Fruit fly (Drosophila melanogaster): Measurements from ENCODE around the gene Cht7.

Gene Cht7

DNA sequence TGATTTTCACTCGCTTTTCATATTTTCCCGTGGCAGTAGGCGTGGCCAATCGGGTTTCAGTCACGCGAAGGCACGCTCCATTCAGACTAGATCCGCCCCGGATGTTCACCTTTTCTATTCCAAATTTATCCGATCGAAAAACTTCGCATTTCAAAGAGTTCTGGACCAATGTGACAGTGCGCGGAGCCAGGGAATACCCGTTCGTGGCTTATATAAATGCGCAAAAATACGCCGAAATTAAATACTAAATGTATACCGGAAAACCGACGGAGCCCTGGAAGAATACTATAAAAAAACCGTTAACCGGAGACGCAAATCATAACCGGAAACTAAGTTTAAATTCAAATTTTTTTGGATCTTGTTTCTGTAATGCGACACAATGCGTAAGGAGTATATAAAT lies 20.8 kb upstream of the Cht7 start, which contains the start of gene promL (continued):
- TF ChIP-seq CG1233 (GFP tag; optimal IDR thresholded peaks at IDR 0.05) (peak; percentile 53), tx (GFP tag; optimal IDR thresholded peaks at IDR 0.05) (no peak), nom (GFP tag; optimal IDR thresholded peaks at IDR 0.05) (peak; percentile 66), CG17829 (tag; optimal IDR thresholded peaks at IDR 0.05) (peak; percentile 75), so (GFP tag; IDR thresholded peaks at IDR 0.05) (no peak), D19B (GFP tag; optimal IDR thresholded peaks at IDR 0.05) (peak; percentile 33), bowl (GFP tag; IDR thresholded peaks at IDR 0.05) (no peak), toy (GFP tag; IDR thresholded peaks at IDR 0.05) (no peak), sob (GFP tag; IDR thresholded peaks at IDR 0.05) (peak; percentile 47; the same call in 1 of the 2 replicates), dmrt11E (tag; optimal IDR thresholded peaks at IDR 0.05) (peak; percentile 40), CG11247 (GFP tag; IDR thresholded peaks at IDR 0.05) (0 out of 2 replicates have a peak, but pooled peaks have one; percentile 24), lbe (GFP tag; optimal IDR thresholded peaks at IDR 0.05) (peak; percentile 54), CG11398 (GFP tag; optimal IDR thresholded peaks at IDR 0.05) (peak; percentile 51), h (optimal IDR thresholded peaks at IDR 0.05) (no peak), HHEX (GFP tag; optimal IDR thresholded peaks at IDR 0.05) (peak; percentile 69), Hey (tag; optimal IDR thresholded peaks at IDR 0.05) (peak; percentile 16), CG31224 (GFP tag; IDR thresholded peaks at IDR 0.05) (no peak), CG9215 (GFP tag; IDR thresholded peaks at IDR 0.05) (no peak), Myb (GFP tag; optimal IDR thresholded peaks at IDR 0.05) (peak; percentile 99), bab2 (GFP tag; optimal IDR thresholded peaks at IDR 0.05) (peak; percentile 20), CG17186 (GFP tag; optimal IDR thresholded peaks at IDR 0.05) (peak; percentile 77), CG1832 (GFP tag; optimal IDR thresholded peaks at IDR 0.05) (no peak), CHES-1-like (GFP tag; optimal IDR thresholded peaks at IDR 0.05) (peak; percentile 61), CoRest (tag; optimal IDR thresholded peaks at IDR 0.05) (peak; percentile 86), shn (GFP tag; optimal IDR thresholded peaks at IDR 0.05) (peak; percentile 8), hth (optimal IDR thresholded peaks at IDR 0.05) (no peak), dpn (GFP tag; optimal IDR thresholded peaks at IDR 0.05) (peak in 1 of 2 experiments; percentile 43), CG13287 (GFP tag; IDR thresholded peaks at IDR 0.05; ENCODE audit: partially characterized antibody) (peak; percentile 44; the same call in 1 of the 2 replicates), Optix (GFP tag; IDR thresholded peaks at IDR 0.05) (no peak), tll (GFP tag; optimal IDR thresholded peaks at IDR 0.05) (no peak), CG9727 (GFP tag; optimal IDR thresholded peaks at IDR 0.05) (peak; percentile 48), CG15269 (tag; optimal IDR thresholded peaks at IDR 0.05) (peak; percentile 51), CG1602 (GFP tag; optimal IDR thresholded peaks at IDR 0.05) (no peak), Tbp (GFP tag; optimal IDR thresholded peaks at IDR 0.05) (no peak), CG12155 (GFP tag; optimal IDR thresholded peaks at IDR 0.05) (no peak), CG14014 (GFP tag; IDR thresholded peaks at IDR 0.05) (peak; percentile 33; the same call in 1 of the 2 replicates), CG2875 (GFP tag; optimal IDR thresholded peaks at IDR 0.05) (peak; percentile 25), gcm2 (GFP tag; optimal IDR thresholded peaks at IDR 0.05) (no peak), grau (tag; optimal IDR thresholded peaks at IDR 0.05) (peak; percentile 50), jigr1 (GFP tag; IDR thresholded peaks at IDR 0.05) (no peak), CG11504 (tag; optimal IDR thresholded peaks at IDR 0.05) (peak; percentile 72), CG13775 (GFP tag; optimal IDR thresholded peaks at IDR 0.05) (peak; percentile 66), Atf6 (GFP tag; IDR thresholded peaks at IDR 0.05) (no peak), HLHmδ (GFP tag; optimal IDR thresholded peaks at IDR 0.05) (no peak), HmgZ (tag; optimal IDR thresholded peaks at IDR 0.05) (peak; percentile 80), Nf-YA (GFP tag; IDR thresholded peaks at IDR 0.05) (no peak), CG15073 (GFP tag; optimal IDR thresholded peaks at IDR 0.05) (no peak), CG6689 (GFP tag; IDR thresholded peaks at IDR 0.05) (no peak), slbo (GFP tag; IDR thresholded peaks at IDR 0.05) (no peak), her (GFP tag; optimal IDR thresholded peaks at IDR 0.05) (no peak), CG14441 (GFP tag; IDR thresholded peaks at IDR 0.05) (no peak), dm (GFP tag; optimal IDR thresholded peaks at IDR 0.05) (peak; percentile 53)

Measured in whole organism, embryonic.